Fruit fly (Drosophila melanogaster) Kc167 (cell line): ENCODE measurements around the gene Datp.

ENCODE experiments used
- Myc ChIP-seq: fragments of >200 bp; optimal IDR thresholded peaks from 2 replicates; lab custom pipeline; 2017; ENCODE audit warnings: missing external identifiers
- Sin3A ChIP-seq: fragments of >200 bp; optimal IDR thresholded peaks from 2 replicates; lab custom pipeline; 2018; ENCODE audit warnings: missing external identifiers
- h ChIP-seq: fragments of >200 bp; optimal IDR thresholded peaks from 3 replicates; lab custom pipeline; 2018; ENCODE audit warnings: missing external identifiers
- insv ChIP-seq: fragments of >200 bp; optimal IDR thresholded peaks from 3 replicates; lab custom pipeline; 2018; ENCODE audit warnings: missing external identifiers
- psq ChIP-seq: fragments of >200 bp; optimal IDR thresholded peaks from 2 replicates; lab custom pipeline; 2017; ENCODE audit warnings: missing external identifiers
- ttk ChIP-seq: sonication (Bioruptor generic); optimal IDR thresholded peaks from 2 replicates; lab custom pipeline; 2017; ENCODE audit warnings: missing external identifiers

Gene Datp

dm6 chr2L:9956993-9957652 lies 18.5 kb upstream of the Datp start, which contains the start of the genes CG4658 and CG5846:
Gene CG4658, plus strand, starts transcription at chr2L:9957132.
Gene CG5846, minus strand, starts transcription at chr2L:9957237.
- TF ChIP-seq Myc: no peak
- no peak for TF ChIP-seq psq (lab: Kevin White, UChicago)
- no peak for TF ChIP-seq Sin3A (lab: Kevin White, UChicago)
- TF ChIP-seq ttk (lab: Kevin White, UChicago): no peak
- no peak for TF ChIP-seq h (lab: Kevin White, UChicago)
- no peak for TF ChIP-seq insv (lab: Kevin White, UChicago)

- TF ChIP-seq h (lab: Kevin White, UChicago) (no peak), Myc (no peak), psq (lab: Kevin White, UChicago) (no peak), ttk (lab: Kevin White, UChicago) (no peak), Sin3A (lab: Kevin White, UChicago) (no peak), insv (lab: Kevin White, UChicago) (no peak)
These were observed 16.1 kb upstream of the Datp start for dm6 chr2L:9954696-9955095.

DNA sequence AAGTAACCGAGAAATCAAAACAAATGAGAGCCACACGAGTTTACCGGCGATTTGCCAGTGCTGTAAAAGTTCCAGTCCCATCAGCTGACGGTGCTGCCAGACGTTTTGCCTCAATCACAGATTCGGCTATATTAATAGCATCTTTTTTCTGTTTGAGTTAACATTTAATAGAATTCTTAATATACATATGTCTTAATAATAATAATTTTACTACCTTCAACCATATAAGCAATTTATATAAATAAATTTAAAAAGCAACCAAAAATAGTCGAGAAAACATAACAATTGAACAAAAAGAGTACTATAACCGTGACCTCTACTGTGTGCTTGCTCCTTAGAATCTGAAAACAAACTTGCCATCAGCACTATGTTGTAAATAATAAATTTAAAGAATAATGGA lies 15.5 kb upstream of the Datp start, which contains the start of the genes CG13126 and CG4709:
TSS of gene CG13126 (minus strand) at position 63 of the 400 bp plus-strand sequence.
TSS of gene CG4709 (plus strand) at position 207 of the 400 bp plus-strand sequence.
- no peak for TF ChIP-seq ttk (lab: Kevin White, UChicago)
- no peak for TF ChIP-seq Myc

DNA sequence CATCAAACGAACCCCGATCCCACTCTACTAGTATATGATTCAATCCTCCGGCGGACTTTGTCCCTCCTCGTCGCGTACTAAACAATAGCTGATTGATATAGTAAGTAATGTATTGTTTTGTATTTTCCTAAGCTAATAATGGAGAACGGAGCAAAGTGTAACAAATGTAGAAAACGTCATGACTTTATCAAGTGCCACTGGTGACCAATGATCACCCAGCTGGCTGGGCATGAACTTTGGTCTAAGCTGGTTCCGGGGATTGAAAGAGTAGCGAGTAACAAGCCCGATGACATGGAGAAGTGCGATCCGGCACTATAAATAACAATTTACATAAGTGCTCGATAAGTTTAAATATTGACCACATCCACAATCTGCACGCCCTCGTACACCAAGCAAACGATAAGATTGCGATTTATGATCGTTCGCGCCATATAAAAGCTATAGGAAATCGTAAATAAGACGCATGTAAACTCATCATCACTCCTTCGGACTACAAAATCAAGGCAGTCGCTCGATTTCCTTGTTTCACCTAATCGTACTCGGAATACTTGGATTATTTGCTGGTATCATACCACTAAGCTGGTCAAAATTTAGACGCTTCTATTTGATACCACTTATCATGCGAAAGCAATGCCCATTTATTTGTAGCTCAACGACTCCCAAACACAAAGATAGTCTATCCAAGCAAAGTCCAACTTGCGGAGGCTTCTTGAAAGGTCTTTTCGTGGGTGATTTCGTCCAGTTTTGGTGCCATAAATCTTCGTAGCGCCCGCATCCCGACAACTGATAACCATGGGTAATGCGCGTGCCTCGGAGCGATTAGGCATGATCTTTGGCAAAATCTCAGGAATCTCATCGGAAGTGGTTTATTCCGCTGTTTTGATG lies 10.8 kb upstream of the Datp start:
- TF ChIP-seq Sin3A (lab: Kevin White, UChicago) (no peak), insv (lab: Kevin White, UChicago) (no peak), ttk (lab: Kevin White, UChicago) (no peak), Myc (no peak), psq (lab: Kevin White, UChicago) (no peak), h (lab: Kevin White, UChicago) (no peak)

- TF ChIP-seq Myc (no peak), h (lab: Kevin White, UChicago) (no peak), ttk (lab: Kevin White, UChicago) (no peak), Sin3A (lab: Kevin White, UChicago) (no peak), psq (lab: Kevin White, UChicago) (no peak), insv (lab: Kevin White, UChicago) (no peak)
These were observed 9.9 kb upstream of the Datp start for dm6 chr2L:9948520-9948858.

DNA sequence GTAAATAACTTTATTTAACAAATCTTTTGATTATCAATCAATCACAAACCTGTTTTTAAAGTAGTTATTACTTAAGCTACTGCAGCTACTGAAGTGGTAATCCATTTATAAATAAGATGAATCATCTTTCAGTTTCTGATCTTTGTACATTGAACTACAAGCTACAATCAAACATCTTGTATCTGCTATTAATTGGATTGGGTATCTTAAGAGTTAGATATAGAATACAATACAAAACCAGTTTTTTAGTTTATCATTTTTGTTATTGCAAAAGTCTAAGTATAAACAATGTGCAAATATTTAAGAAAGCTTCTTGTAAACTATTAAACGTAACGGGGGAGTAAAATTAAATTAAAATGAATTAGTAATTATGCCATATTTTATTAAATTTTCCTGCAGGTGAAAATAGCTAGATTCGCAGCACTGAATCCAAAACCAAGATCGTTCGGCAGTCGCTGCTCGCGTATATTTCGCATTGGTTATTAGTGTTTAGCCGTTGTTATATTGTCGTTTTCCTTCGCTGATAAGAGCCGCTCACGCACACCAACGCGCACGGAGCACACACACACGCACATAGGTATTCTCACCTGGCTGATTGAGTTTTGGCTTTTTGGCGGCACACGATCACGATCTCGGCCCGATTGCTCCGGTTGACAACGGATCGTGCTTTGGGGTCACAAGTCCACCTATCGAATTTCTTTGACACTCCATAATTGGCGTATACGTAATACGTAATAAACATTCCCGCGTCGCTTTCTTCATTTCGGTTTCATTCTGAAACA lies 9.3 kb upstream of the Datp start:
- TF ChIP-seq Myc (no peak), psq (lab: Kevin White, UChicago) (no peak), ttk (lab: Kevin White, UChicago) (no peak), Sin3A (lab: Kevin White, UChicago) (no peak), h (lab: Kevin White, UChicago) (no peak), insv (lab: Kevin White, UChicago) (no peak)

dm6 chr2L:9947265-9947664 lies 8.7 kb upstream of the Datp start, which contains the start of gene CG5853:
Gene CG5853, minus strand, starts transcription at chr2L:9947648.
- no peak for TF ChIP-seq psq (lab: Kevin White, UChicago)

- TF ChIP-seq Myc (no peak), insv (lab: Kevin White, UChicago) (no peak), ttk (lab: Kevin White, UChicago) (no peak), psq (lab: Kevin White, UChicago) (no peak), Sin3A (lab: Kevin White, UChicago) (no peak), h (lab: Kevin White, UChicago) (no peak)
These were observed 7.5 kb upstream of the Datp start for dm6 chr2L:9946051-9946450.

dm6 chr2L:9945086-9945485 lies 6.5 kb upstream of the Datp start:
- TF ChIP-seq psq (lab: Kevin White, UChicago): no peak
- no peak for TF ChIP-seq ttk (lab: Kevin White, UChicago)
- TF ChIP-seq Sin3A (lab: Kevin White, UChicago): no peak
- TF ChIP-seq insv (lab: Kevin White, UChicago): no peak

DNA sequence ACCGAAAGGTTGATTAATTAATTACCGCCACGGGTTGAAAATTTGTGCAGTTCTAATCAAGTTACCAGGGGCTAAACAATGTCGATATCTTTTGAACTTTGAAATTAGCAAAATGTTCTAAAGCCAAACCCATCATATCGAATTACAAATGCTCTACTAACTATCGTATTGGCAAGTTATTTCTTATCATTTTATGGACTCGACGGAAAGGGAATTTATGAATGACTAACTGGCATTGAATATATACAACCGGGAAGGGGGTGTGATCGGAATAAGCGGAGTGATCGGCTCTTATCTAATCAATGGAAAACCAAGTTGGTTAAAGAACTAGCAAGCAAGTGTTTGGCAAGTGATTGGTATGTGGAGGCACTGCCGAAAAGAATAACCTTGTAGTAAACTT lies 4.9 kb upstream of the Datp start:
- no peak for TF ChIP-seq Myc
- no peak for TF ChIP-seq ttk (lab: Kevin White, UChicago)
- TF ChIP-seq insv (lab: Kevin White, UChicago): no peak
- no peak for TF ChIP-seq Sin3A (lab: Kevin White, UChicago)
- no peak for TF ChIP-seq psq (lab: Kevin White, UChicago)
- TF ChIP-seq h (lab: Kevin White, UChicago): no peak

dm6 chr2L:9937908-9938307 lies 682 bp downstream of the Datp start, which contains the start of gene Arglu1:
Gene Arglu1, minus strand, starts transcription at chr2L:9938134.
- TF ChIP-seq insv (lab: Kevin White, UChicago) (no peak), Sin3A (lab: Kevin White, UChicago) (no peak), ttk (lab: Kevin White, UChicago) (no peak), h (lab: Kevin White, UChicago) (no peak)
